Worm (Caenorhabditis elegans) whole organism, L4 larva: ENCODE measurements around the gene ZK287.9.

Source experiments
- F49E8.2 ChIP-seq: sonication (generic microtip); optimal IDR thresholded peaks from 2 replicates; lab custom pipeline; 2016; ENCODE audit warnings: missing compliant biosample characterization, mild to moderate bottlenecking, missing genetic modification characterization, borderline replicate concordance
- R02D3.7 ChIP-seq: fragments of 150-350 bp; sonication (generic microtip); optimal IDR thresholded peaks from 3 replicates; lab custom pipeline; 2014; ENCODE audit warnings: missing biosample characterization, missing genetic modification characterization
- T20F7.1 ChIP-seq: fragments of 200-800 bp; sonication (Bioruptor generic); optimal IDR thresholded peaks from 2 replicates; lab custom pipeline; 2018; ENCODE audit warnings: mild to moderate bottlenecking, missing genetic modification characterization, missing compliant biosample characterization
- Y105C5A.15 ChIP-seq: fragments of 200-800 bp; sonication (Bioruptor generic); IDR thresholded peaks from 2 replicates; pipeline ENCODE4 v1.3.6; 2022; ENCODE audit warnings: missing genetic modification characterization, missing compliant biosample characterization
- Y48G9A.11 ChIP-seq: fragments of 200-800 bp; sonication (Bioruptor generic); IDR thresholded peaks from 2 replicates; pipeline ENCODE4 v1.3.6; 2022; ENCODE audit warnings: missing genetic modification reagents, missing genetic modification characterization, missing compliant biosample characterization
- ZK546.5 ChIP-seq, 2 experiments: sonication (generic microtip); optimal IDR thresholded peaks; 2 replicates each; lab custom pipeline; 2017; ENCODE audit warnings: missing biosample characterization in 2 of 2, missing genetic modification characterization in 2 of 2
- aha-1 ChIP-seq: fragments of 150-350 bp; peaks from one replicate; lab custom pipeline; 2014; ENCODE audit warnings: missing biosample characterization, missing genetic modification characterization
- aly-2 ChIP-seq: sonication (generic microtip); optimal IDR thresholded peaks from 2 replicates; lab custom pipeline; 2018; ENCODE audit warnings: missing biosample characterization, missing genetic modification characterization
- ceh-20 ChIP-seq: fragments of 200-800 bp; sonication (Bioruptor generic); IDR thresholded peaks from 2 replicates; pipeline ENCODE4 v1.3.6; 2022; ENCODE audit warnings: missing genetic modification reagents, missing genetic modification characterization, missing compliant biosample characterization
- ceh-32 ChIP-seq: sonication (generic microtip); optimal IDR thresholded peaks from 2 replicates; lab custom pipeline; 2016; ENCODE audit warnings: mild to moderate bottlenecking, missing genetic modification characterization, missing compliant biosample characterization; ENCODE audit not compliant: poor library complexity
- ces-1 ChIP-seq: fragments of 150-350 bp; sonication (generic microtip); optimal IDR thresholded peaks from 4 replicates; lab custom pipeline; 2014; ENCODE audit warnings: missing biosample characterization, missing genetic modification reagents, missing genetic modification characterization
- ctbp-1 ChIP-seq: fragments of 200-800 bp; sonication (Bioruptor generic); IDR thresholded peaks from 2 replicates; pipeline ENCODE4 v1.3.6; 2022; ENCODE audit warnings: missing genetic modification reagents, missing genetic modification characterization, missing compliant biosample characterization
- daf-19 ChIP-seq: fragments of 200-800 bp; sonication (Bioruptor generic); conservative IDR thresholded peaks from 2 replicates; pipeline ENCODE4 v1.3.6; 2022; ENCODE audit warnings: missing genetic modification characterization, missing compliant biosample characterization
- dmd-6 ChIP-seq: fragments of 200-800 bp; sonication (Bioruptor generic); IDR thresholded peaks from 2 replicates; pipeline ENCODE4 v1.3.6; 2022; ENCODE audit warnings: missing genetic modification reagents, missing genetic modification characterization, missing compliant biosample characterization
- dmd-8 ChIP-seq: fragments of 200-800 bp; sonication (Bioruptor generic); IDR thresholded peaks from 2 replicates; pipeline ENCODE4 v1.3.6; 2022; ENCODE audit warnings: missing genetic modification characterization, missing compliant biosample characterization
- duxl-1 ChIP-seq: sonication (generic microtip); optimal IDR thresholded peaks from 2 replicates; lab custom pipeline; 2016; ENCODE audit warnings: mild to moderate bottlenecking, missing genetic modification characterization, moderate library complexity, missing compliant biosample characterization; ENCODE audit not compliant: poor library complexity
- egl-43 ChIP-seq: fragments of 200-800 bp; sonication (Bioruptor generic); IDR thresholded peaks from 2 replicates; pipeline ENCODE4 v1.3.6; 2022; ENCODE audit warnings: missing genetic modification reagents, missing genetic modification characterization, missing compliant biosample characterization
- hif-1 ChIP-seq, 2 experiments: sonication (generic microtip); optimal IDR thresholded peaks; 2 replicates each; lab custom pipeline; 2016 to 2017; ENCODE audit warnings: missing compliant biosample characterization in 2 of 2, missing genetic modification characterization in 2 of 2, missing genetic modification reagents in 2 of 2, missing genotype in 2 of 2, mild to moderate bottlenecking in 1 of 2
- hlh-11 ChIP-seq: fragments of 200-800 bp; sonication (Bioruptor generic); optimal IDR thresholded peaks from 2 replicates; lab custom pipeline; 2018; ENCODE audit warnings: mild to moderate bottlenecking, missing genetic modification characterization, missing compliant biosample characterization
- hlh-30 ChIP-seq: sonication (generic microtip); optimal IDR thresholded peaks from 2 replicates; lab custom pipeline; 2017; ENCODE audit warnings: antibody characterized with exemption, mild to moderate bottlenecking, missing genetic modification characterization, missing compliant biosample characterization; ENCODE audit not compliant: insufficient read depth
- jun-1 ChIP-seq: fragments of 150-350 bp; optimal IDR thresholded peaks from 2 replicates; lab custom pipeline; 2014; ENCODE audit warnings: missing biosample characterization, missing genetic modification reagents, missing genetic modification characterization
- lin-13 ChIP-seq: fragments of 150-350 bp; optimal IDR thresholded peaks from 2 replicates; lab custom pipeline; 2014; ENCODE audit warnings: missing biosample characterization, missing genetic modification reagents, missing genetic modification characterization
- lin-15B ChIP-seq: fragments of 150-350 bp; sonication (generic microtip); optimal IDR thresholded peaks from 3 replicates; lab custom pipeline; 2014; ENCODE audit warnings: missing biosample characterization, missing genetic modification characterization
- lin-29 ChIP-seq: fragments of 200-800 bp; sonication (Bioruptor generic); IDR thresholded peaks from 2 replicates; pipeline ENCODE4 v1.3.6; 2022; ENCODE audit warnings: missing genetic modification reagents, missing genetic modification characterization, missing compliant biosample characterization
- lin-39 ChIP-seq: fragments of 150-350 bp; optimal IDR thresholded peaks from 2 replicates; lab custom pipeline; 2014; ENCODE audit warnings: missing biosample characterization, missing genetic modification reagents, missing genetic modification characterization
- mdt-29 ChIP-seq: fragments of 200-800 bp; sonication (Bioruptor generic); IDR thresholded peaks from 2 replicates; pipeline ENCODE4 v1.3.6; 2022; ENCODE audit warnings: missing genetic modification reagents, missing genetic modification characterization, missing compliant biosample characterization
- mxl-3 ChIP-seq: fragments of 200-800 bp; sonication (Bioruptor generic); optimal IDR thresholded peaks from 2 replicates; lab custom pipeline; 2018; ENCODE audit warnings: mild to moderate bottlenecking, missing genetic modification characterization, missing compliant biosample characterization
- nhr-237 ChIP-seq: sonication (generic microtip); optimal IDR thresholded peaks from 2 replicates; lab custom pipeline; 2017; ENCODE audit warnings: missing biosample characterization, missing genetic modification characterization
- nhr-28 ChIP-seq: fragments of 150-350 bp; optimal IDR thresholded peaks from 2 replicates; lab custom pipeline; 2014; ENCODE audit warnings: missing biosample characterization, missing genetic modification characterization
- nhr-77 ChIP-seq: fragments of 150-350 bp; optimal IDR thresholded peaks from 2 replicates; lab custom pipeline; 2014; ENCODE audit warnings: missing biosample characterization, missing genetic modification characterization
- php-3 ChIP-seq: fragments of 200-800 bp; sonication (Bioruptor generic); IDR thresholded peaks from 2 replicates; pipeline ENCODE4 v1.3.6; 2022; ENCODE audit warnings: missing genetic modification reagents, missing genetic modification characterization, missing compliant biosample characterization
- pqm-1 ChIP-seq: sonication (generic microtip); optimal IDR thresholded peaks from 2 replicates; lab custom pipeline; 2017; ENCODE audit warnings: missing biosample characterization, missing genetic modification characterization
- rbr-2 ChIP-seq: sonication (generic microtip); optimal IDR thresholded peaks from 2 replicates; lab custom pipeline; 2016; ENCODE audit warnings: missing genotype, missing genetic modification characterization, missing compliant biosample characterization
- set-16 ChIP-seq: fragments of 200-800 bp; sonication (Bioruptor generic); IDR thresholded peaks from 2 replicates; pipeline ENCODE4 v1.3.6; 2022; ENCODE audit warnings: missing genetic modification reagents, missing genetic modification characterization, missing compliant biosample characterization
- spr-1 ChIP-seq: sonication (generic microtip); optimal IDR thresholded peaks from 2 replicates; lab custom pipeline; 2016; ENCODE audit warnings: mild to moderate bottlenecking, missing genetic modification characterization, missing compliant biosample characterization
- tra-1 ChIP-seq: fragments of 200-800 bp; sonication (Bioruptor generic); IDR thresholded peaks from 2 replicates; pipeline ENCODE4 v1.3.6; 2022; ENCODE audit warnings: missing genetic modification reagents, missing genetic modification characterization, missing compliant biosample characterization
- unc-39 ChIP-seq: sonication (generic microtip); optimal IDR thresholded peaks from 2 replicates; lab custom pipeline; 2017; ENCODE audit warnings: missing biosample characterization, missing genetic modification characterization
- unc-62 ChIP-seq, 3 experiments: fragments of 150-350 bp in 1 of 3; sonication (generic microtip); optimal IDR thresholded peaks in 2 of 3; peaks in 1 of 3; 1 replicate in 1 of 3; 2 replicates in 2 of 3; lab custom pipeline; 2014 to 2017; ENCODE audit warnings: missing biosample characterization in 3 of 3, missing genetic modification characterization in 3 of 3, missing genetic modification reagents in 3 of 3, missing genotype in 1 of 3
- zfp-2 ChIP-seq: sonication (generic microtip); optimal IDR thresholded peaks from 2 replicates; lab custom pipeline; 2016; ENCODE audit warnings: mild to moderate bottlenecking, missing genetic modification characterization, missing compliant biosample characterization
- ztf-11 ChIP-seq: fragments of 150-350 bp; optimal IDR thresholded peaks from 2 replicates; lab custom pipeline; 2014; ENCODE audit warnings: missing biosample characterization, missing genetic modification characterization

The ZK287.9 gene

ce11 chrV:9679166-9679565, at the start of gene ZK287.9:
ZK287.9 (plus strand) TSS chrV:9679357.
- no peak for TF ChIP-seq jun-1 (tag; lab: Kevin White, UChicago)
- no peak for TF ChIP-seq daf-19
- TF ChIP-seq lin-39 (tag; lab: Kevin White, UChicago), result no peak
- TF ChIP-seq tra-1 (GFP tag; lab: Robert Waterston, UW), result peak; percentile 58; the same call in 1 of the 2 replicates
- TF ChIP-seq duxl-1, result no peak
- no peak for TF ChIP-seq lin-13 (GFP tag; lab: Kevin White, UChicago)
- TF ChIP-seq zfp-2 (tag; lab: Kevin White, UChicago), result no peak
- TF ChIP-seq spr-1, result no peak
- TF ChIP-seq nhr-237, result no peak
- TF ChIP-seq nhr-28 (tag; lab: Kevin White, UChicago), result peak; percentile 43
- TF ChIP-seq set-16 (GFP tag; lab: Robert Waterston, UW), result no peak
- peak; percentile 53 for TF ChIP-seq pqm-1 (tag; lab: Kevin White, UChicago)
- peak; percentile 76 for TF ChIP-seq dmd-6 (GFP tag; lab: Robert Waterston, UW)
- TF ChIP-seq ces-1 (GFP tag; lab: Kevin White, UChicago), result no peak
- TF ChIP-seq nhr-77, result no peak
- TF ChIP-seq lin-15B (tag; lab: Kevin White, UChicago), result no peak
- TF ChIP-seq hif-1 (tag; optimal IDR thresholded peaks at IDR 0.05; lab: Kevin White, UChicago), result no peak
- no peak for TF ChIP-seq ceh-32 (tag; lab: Kevin White, UChicago)
- TF ChIP-seq unc-62 (GFP tag; optimal IDR thresholded peaks at IDR 0.05 in 1 of 2; lab: Kevin White, UChicago), result peak in 1 of 2 experiments; percentile 49
- TF ChIP-seq unc-62 (tag; optimal IDR thresholded peaks at IDR 0.05; lab: Kevin White, UChicago), result no peak
- TF ChIP-seq R02D3.7 (tag; lab: Kevin White, UChicago), result no peak
- TF ChIP-seq php-3 (GFP tag; lab: Robert Waterston, UW), result peak; percentile 83
- TF ChIP-seq ZK546.5 (tag; optimal IDR thresholded peaks at IDR 0.05; lab: Kevin White, UChicago), result no peak
- TF ChIP-seq Y48G9A.11 (GFP tag; lab: Robert Waterston, UW), result no peak
- no peak for TF ChIP-seq aha-1 (tag; lab: Kevin White, UChicago)
- no peak for TF ChIP-seq ztf-11
- TF ChIP-seq Y105C5A.15 (GFP tag; lab: Robert Waterston, UW), result no peak
- TF ChIP-seq dmd-8 (GFP tag; lab: Robert Waterston, UW), result no peak
- TF ChIP-seq egl-43, result no peak
- TF ChIP-seq F49E8.2 (tag; lab: Kevin White, UChicago), result no peak
- no peak for TF ChIP-seq hlh-30 (tag; lab: Kevin White, UChicago)
- no peak for TF ChIP-seq T20F7.1 (GFP tag; lab: Kevin White, UChicago)
- TF ChIP-seq rbr-2 (tag; lab: Kevin White, UChicago), result no peak
- TF ChIP-seq ceh-20 (GFP tag; lab: Robert Waterston, UW), result 0 out of 2 replicates have a peak, but pooled peaks have one; percentile 49
- no peak for TF ChIP-seq lin-29 (GFP tag; lab: Robert Waterston, UW)
- no peak for TF ChIP-seq mxl-3 (GFP tag; lab: Kevin White, UChicago)
- TF ChIP-seq hlh-11 (tag; lab: Kevin White, UChicago), result peak; percentile 70
- TF ChIP-seq, all 104 proteins: peak for 8

- TF ChIP-seq aly-2 (tag; lab: Kevin White, UChicago) (no peak), mdt-29 (GFP tag; lab: Robert Waterston, UW) (no peak), unc-39 (tag; lab: Kevin White, UChicago) (no peak), ctbp-1 (GFP tag; lab: Robert Waterston, UW) (no peak)
Measured at ce11 chrV:9629643-9630042, 49.5 kb upstream of the ZK287.9 start, which contains the start of gene col-146. col-146 (plus strand) TSS chrV:9629943.
